Fruit fly (Drosophila melanogaster) whole organism, prepupa: ENCODE results near the gene Fst.

Experiments
- Blimp-1 ChIP-seq: fragments of 200-800 bp; sonication (Bioruptor generic); optimal IDR thresholded peaks from 3 replicates; lab custom pipeline; 2017; ENCODE audit warnings: missing biosample characterization, missing genetic modification characterization, mild to moderate bottlenecking, moderate library complexity, missing genetic modification reagents
- CG10631 ChIP-seq: fragments of 200-800 bp; sonication (Bioruptor generic); optimal IDR thresholded peaks from 2 replicates; lab custom pipeline; 2016; ENCODE audit warnings: missing biosample characterization, missing genetic modification characterization
- CG11294 ChIP-seq: fragments of 200-800 bp; sonication (Bioruptor generic); IDR thresholded peaks from 2 replicates; pipeline ENCODE4 v1.3.6; 2022; ENCODE audit warnings: missing biosample characterization, missing genetic modification characterization
- CG11762 ChIP-seq: fragments of 200-800 bp; sonication (Bioruptor generic); optimal IDR thresholded peaks from 3 replicates; lab custom pipeline; 2016; ENCODE audit warnings: missing biosample characterization, missing genetic modification characterization; ENCODE audit not compliant: insufficient read depth
- CG15336 ChIP-seq: fragments of 200-800 bp; sonication (Bioruptor generic); IDR thresholded peaks from 2 replicates; pipeline ENCODE4 v1.3.6; 2022; ENCODE audit warnings: missing biosample characterization, missing genetic modification characterization
- CG16779 ChIP-seq: fragments of 200-800 bp; sonication (Bioruptor generic); optimal IDR thresholded peaks from 3 replicates; lab custom pipeline; 2017; ENCODE audit warnings: missing biosample characterization, mild to moderate bottlenecking, missing genetic modification characterization
- CG3032 ChIP-seq: fragments of 200-800 bp; optimal IDR thresholded peaks from 2 replicates; lab custom pipeline; 2019; ENCODE audit warnings: missing biosample characterization, mild to moderate bottlenecking, missing genetic modification characterization, moderate library complexity
- CG31627 ChIP-seq: fragments of 200-800 bp; sonication (Bioruptor generic); optimal IDR thresholded peaks from 3 replicates; lab custom pipeline; 2016; ENCODE audit warnings: missing biosample characterization, missing genetic modification characterization
- CG34406 ChIP-seq: fragments of 200-800 bp; sonication (Bioruptor generic); optimal IDR thresholded peaks from 3 replicates; lab custom pipeline; 2016; ENCODE audit warnings: missing biosample characterization, missing genetic modification characterization
- CG6276 ChIP-seq: fragments of 200-800 bp; sonication (Bioruptor generic); optimal IDR thresholded peaks from 2 replicates; lab custom pipeline; 2017; ENCODE audit warnings: missing biosample characterization, mild to moderate bottlenecking, missing genetic modification characterization
- CG6792 ChIP-seq: fragments of 200-800 bp; sonication (Bioruptor generic); optimal IDR thresholded peaks from 3 replicates; lab custom pipeline; 2016; ENCODE audit warnings: missing biosample characterization, missing genetic modification characterization
- CG7368 ChIP-seq: fragments of 200-800 bp; sonication (Bioruptor generic); optimal IDR thresholded peaks from 3 replicates; lab custom pipeline; 2016; ENCODE audit warnings: missing biosample characterization, missing genetic modification characterization
- CG8319 ChIP-seq: fragments of 200-800 bp; sonication (Bioruptor generic); optimal IDR thresholded peaks from 3 replicates; lab custom pipeline; 2016; ENCODE audit warnings: missing biosample characterization, missing genetic modification characterization
- CG9139 ChIP-seq: fragments of 200-800 bp; sonication (Bioruptor generic); optimal IDR thresholded peaks from 3 replicates; lab custom pipeline; 2017; ENCODE audit warnings: missing biosample characterization, mild to moderate bottlenecking, missing genetic modification characterization
- Eip75B ChIP-seq: fragments of 200-800 bp; sonication (Bioruptor generic); optimal IDR thresholded peaks from 3 replicates; lab custom pipeline; 2016; ENCODE audit warnings: missing biosample characterization, missing genetic modification characterization
- Eip78C ChIP-seq: fragments of 200-800 bp; sonication (Bioruptor generic); peaks from one replicate; lab custom pipeline; 2016; ENCODE audit warnings: missing biosample characterization, missing genetic modification characterization
- Eip93F ChIP-seq: fragments of 200-800 bp; sonication (Bioruptor generic); optimal IDR thresholded peaks from 2 replicates; lab custom pipeline; 2016; ENCODE audit warnings: missing biosample characterization, mild to moderate bottlenecking, missing genetic modification characterization
- Hr39 ChIP-seq: fragments of 200-800 bp; sonication (Bioruptor generic); optimal IDR thresholded peaks from 2 replicates; lab custom pipeline; 2016; ENCODE audit warnings: missing biosample characterization, missing genetic modification characterization
- Lpt ChIP-seq: fragments of 200-800 bp; sonication (Bioruptor generic); optimal IDR thresholded peaks from 3 replicates; lab custom pipeline; 2016; ENCODE audit warnings: missing biosample characterization, missing genetic modification characterization
- Met ChIP-seq: fragments of 200-800 bp; sonication (Bioruptor generic); optimal IDR thresholded peaks from 3 replicates; lab custom pipeline; 2016; ENCODE audit warnings: missing biosample characterization, missing genetic modification characterization
- Smox ChIP-seq: fragments of 200-800 bp; sonication (Bioruptor generic); optimal IDR thresholded peaks from 3 replicates; lab custom pipeline; 2016; ENCODE audit warnings: missing biosample characterization, missing genetic modification characterization
- Sox102F ChIP-seq: fragments of 200-800 bp; sonication (Bioruptor generic); optimal IDR thresholded peaks from 2 replicates; lab custom pipeline; 2016; ENCODE audit warnings: missing biosample characterization, mild to moderate bottlenecking, missing genetic modification characterization
- Sox14 ChIP-seq: fragments of 200-800 bp; sonication (Bioruptor generic); optimal IDR thresholded peaks from 3 replicates; lab custom pipeline; 2016; ENCODE audit warnings: missing biosample characterization, missing genetic modification characterization
- achi ChIP-seq: fragments of 200-800 bp; sonication (Bioruptor generic); optimal IDR thresholded peaks from 3 replicates; lab custom pipeline; 2016; ENCODE audit warnings: missing biosample characterization, missing genetic modification characterization
- acj6 ChIP-seq: fragments of 200-800 bp; sonication (Bioruptor generic); optimal IDR thresholded peaks from 3 replicates; lab custom pipeline; 2016; ENCODE audit warnings: missing biosample characterization, missing genetic modification characterization
- cyc ChIP-seq: fragments of 200-800 bp; sonication (Bioruptor generic); optimal IDR thresholded peaks from 3 replicates; lab custom pipeline; 2016; ENCODE audit warnings: missing biosample characterization, missing genetic modification characterization
- dac ChIP-seq: fragments of 200-800 bp; sonication (Bioruptor generic); optimal IDR thresholded peaks from 2 replicates; lab custom pipeline; 2017; ENCODE audit warnings: missing biosample characterization, mild to moderate bottlenecking, missing genetic modification characterization
- dsx ChIP-seq: fragments of 200-800 bp; optimal IDR thresholded peaks from 3 replicates; lab custom pipeline; 2019; ENCODE audit warnings: missing biosample characterization, mild to moderate bottlenecking, missing genetic modification characterization, moderate library complexity; ENCODE audit not compliant: poor library complexity, severe bottlenecking
- eg ChIP-seq: fragments of 200-800 bp; sonication (Bioruptor generic); IDR thresholded peaks from 3 replicates; pipeline ENCODE4 v1.3.6; 2022; ENCODE audit warnings: missing biosample characterization, missing genetic modification characterization
- fd59A ChIP-seq: fragments of 200-800 bp; sonication (Bioruptor generic); optimal IDR thresholded peaks from 2 replicates; lab custom pipeline; 2017; ENCODE audit warnings: missing biosample characterization, mild to moderate bottlenecking, missing genetic modification characterization, missing genetic modification reagents
- fd85E ChIP-seq: fragments of 200-800 bp; sonication (Bioruptor generic); optimal IDR thresholded peaks from 3 replicates; lab custom pipeline; 2016; ENCODE audit warnings: missing biosample characterization, missing genetic modification characterization
- lz ChIP-seq: fragments of 200-800 bp; sonication (Bioruptor generic); optimal IDR thresholded peaks from 3 replicates; lab custom pipeline; 2016; ENCODE audit warnings: missing biosample characterization, missing genetic modification characterization
- net ChIP-seq: fragments of 200-800 bp; sonication (Bioruptor generic); optimal IDR thresholded peaks from 3 replicates; lab custom pipeline; 2016; ENCODE audit warnings: missing biosample characterization, missing genetic modification characterization
- pdm3 ChIP-seq: fragments of 200-800 bp; sonication (Bioruptor generic); optimal IDR thresholded peaks from 3 replicates; lab custom pipeline; 2016; ENCODE audit warnings: missing biosample characterization, missing genetic modification characterization
- salr ChIP-seq, 2 experiments: fragments of 200-800 bp; sonication (Bioruptor generic); optimal IDR thresholded peaks; 3 replicates each; lab custom pipeline; 2016 to 2018; ENCODE audit warnings: missing biosample characterization in 2 of 2, missing genetic modification characterization in 2 of 2, mild to moderate bottlenecking in 1 of 2
- spab ChIP-seq: fragments of 200-800 bp; sonication (Bioruptor generic); optimal IDR thresholded peaks from 2 replicates; lab custom pipeline; 2017; ENCODE audit warnings: missing biosample characterization, mild to moderate bottlenecking, missing genetic modification characterization, missing genetic modification reagents
- ss ChIP-seq, 2 experiments: fragments of 200-800 bp; sonication (Bioruptor generic); optimal IDR thresholded peaks; 2 replicates in 1 of 2; 3 replicates in 1 of 2; lab custom pipeline; 2017 to 2018; ENCODE audit warnings: mild to moderate bottlenecking in 2 of 2, missing biosample characterization in 2 of 2, missing genetic modification characterization in 2 of 2, moderate library complexity in 1 of 2
- svp ChIP-seq: fragments of 200-800 bp; sonication (Bioruptor generic); peaks from one replicate; lab custom pipeline; 2016; ENCODE audit warnings: missing biosample characterization, missing genetic modification characterization

Fst gene

DNA sequence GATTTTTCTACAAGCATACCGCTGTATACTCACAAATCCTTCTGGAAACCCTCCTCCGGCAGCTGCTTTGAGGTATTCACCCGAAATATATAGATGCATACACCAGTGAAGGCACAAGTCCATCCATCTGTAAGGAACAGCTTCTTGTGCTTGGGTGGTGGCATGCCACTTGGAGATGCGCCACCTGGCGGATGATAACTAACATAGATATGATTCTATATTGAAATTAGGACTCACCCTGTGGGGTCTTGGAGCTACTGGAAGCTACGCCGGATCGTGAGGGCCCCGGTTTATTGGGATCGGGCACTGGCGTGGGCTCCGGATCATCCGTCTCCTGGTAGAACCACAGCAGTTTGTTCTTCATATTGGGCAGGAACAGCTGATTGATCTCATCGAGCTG, 27.3 kb upstream of the Fst start:
- no peak for TF ChIP-seq Eip78C (GFP tag; lab: Kevin White, UChicago)
- TF ChIP-seq CG6276 (GFP tag; lab: Kevin White, UChicago), result no peak
- no peak for TF ChIP-seq Sox102F
- no peak for TF ChIP-seq lz
- TF ChIP-seq acj6 (GFP tag; lab: Kevin White, UChicago), result no peak
- TF ChIP-seq Blimp-1, result no peak
- TF ChIP-seq CG34406, result no peak
- no peak for TF ChIP-seq CG16779 (tag; lab: Kevin White, UChicago)
- no peak for TF ChIP-seq Sox14 (GFP tag; lab: Kevin White, UChicago)
- TF ChIP-seq ss (GFP tag; optimal IDR thresholded peaks at IDR 0.05; lab: Kevin White, UChicago), result no peak
- TF ChIP-seq Hr39 (GFP tag; lab: Kevin White, UChicago), result no peak
- no peak for TF ChIP-seq salr (GFP tag; optimal IDR thresholded peaks at IDR 0.05; lab: Kevin White, UChicago)
- no peak for TF ChIP-seq Smox (GFP tag; lab: Kevin White, UChicago)
- no peak for TF ChIP-seq CG11294
- no peak for TF ChIP-seq CG8319
- TF ChIP-seq spab, result no peak
- TF ChIP-seq cyc (GFP tag; lab: Kevin White, UChicago), result no peak

DNA sequence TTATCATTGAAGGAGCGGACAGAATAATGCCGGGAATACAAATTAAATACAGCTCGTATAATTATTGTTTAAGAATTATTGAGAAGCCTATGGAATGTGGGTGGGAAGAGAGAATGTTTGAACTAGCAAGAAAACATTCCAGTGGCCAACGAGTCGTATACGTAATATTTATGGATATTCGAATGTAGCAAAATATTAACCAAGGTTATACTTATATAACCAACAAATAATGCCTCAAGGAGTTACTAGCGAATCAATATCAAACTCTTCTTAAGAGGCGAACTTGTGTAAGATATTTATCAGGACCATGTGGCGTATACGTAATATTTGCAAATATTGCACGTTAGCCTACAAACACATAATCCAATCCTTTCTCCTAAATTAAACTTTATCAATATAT, 19.5 kb upstream of the Fst start:
- TF ChIP-seq CG7368 (GFP tag; lab: Kevin White, UChicago) (no peak), pdm3 (GFP tag; lab: Kevin White, UChicago) (no peak)
- TF ChIP-seq, all 60 proteins: peak for 0

DNA sequence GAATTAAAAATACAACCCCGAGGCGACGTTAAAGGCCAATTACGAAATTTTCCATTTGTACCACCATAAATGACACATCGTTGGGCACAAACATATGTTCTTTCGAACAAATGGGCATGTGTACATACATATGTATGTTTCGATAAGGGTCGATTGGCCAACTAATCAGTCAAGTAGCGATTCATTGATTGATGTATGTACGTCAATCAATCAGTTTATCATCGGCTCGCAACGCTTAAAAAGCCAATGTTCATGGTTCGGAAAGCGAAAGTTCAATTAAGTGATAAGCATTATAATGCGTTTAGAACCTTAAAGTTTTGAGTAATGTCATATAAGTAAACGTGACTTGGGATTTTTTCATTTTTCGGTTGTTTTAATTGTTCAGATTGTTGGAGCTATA, 1.3 kb downstream of the Fst start:
- TF ChIP-seq CG31627 (GFP tag; lab: Kevin White, UChicago) (no peak), CG3032 (tag; lab: Kevin White, UChicago) (no peak), CG9139 (GFP tag; lab: Kevin White, UChicago) (no peak), CG10631 (GFP tag; lab: Kevin White, UChicago) (no peak), achi (GFP tag; lab: Kevin White, UChicago) (no peak), Hr39 (GFP tag; lab: Kevin White, UChicago) (no peak), fd85E (GFP tag; lab: Kevin White, UChicago) (no peak), fd59A (GFP tag; lab: Kevin White, UChicago) (no peak)

DNA sequence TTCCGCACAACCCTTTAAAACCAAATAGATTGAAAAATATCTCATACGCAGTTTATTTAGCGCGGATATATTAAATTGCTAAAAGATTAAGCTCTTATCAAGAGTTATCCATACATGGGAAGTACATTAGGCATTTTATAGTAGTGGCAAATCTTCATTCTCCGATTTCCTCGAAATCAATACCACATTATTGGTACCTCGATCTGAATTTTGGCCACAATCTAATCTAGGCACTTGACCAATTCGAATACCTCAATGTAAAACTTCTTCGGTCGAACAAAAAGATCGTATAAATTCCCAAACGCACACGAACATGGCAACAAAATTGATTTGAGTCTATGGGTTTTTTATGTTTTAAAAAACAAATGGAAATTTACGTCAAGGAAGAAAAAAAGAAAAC, 2.0 kb downstream of the Fst start:
- TF ChIP-seq dac (GFP tag; lab: Kevin White, UChicago), result no peak
- no peak for TF ChIP-seq CG8319
- no peak for TF ChIP-seq dsx (GFP tag; lab: Kevin White, UChicago)
- no peak for TF ChIP-seq fd85E (GFP tag; lab: Kevin White, UChicago)
- no peak for TF ChIP-seq Eip75B (GFP tag; lab: Kevin White, UChicago)
- TF ChIP-seq CG16779 (tag; lab: Kevin White, UChicago), result no peak
- no peak for TF ChIP-seq CG7368 (GFP tag; lab: Kevin White, UChicago)
- TF ChIP-seq Met (GFP tag; lab: Kevin White, UChicago), result no peak
- TF ChIP-seq Hr39 (GFP tag; lab: Kevin White, UChicago), result no peak
- TF ChIP-seq CG11762, result no peak
- TF ChIP-seq Eip78C (GFP tag; lab: Kevin White, UChicago), result no peak

DNA sequence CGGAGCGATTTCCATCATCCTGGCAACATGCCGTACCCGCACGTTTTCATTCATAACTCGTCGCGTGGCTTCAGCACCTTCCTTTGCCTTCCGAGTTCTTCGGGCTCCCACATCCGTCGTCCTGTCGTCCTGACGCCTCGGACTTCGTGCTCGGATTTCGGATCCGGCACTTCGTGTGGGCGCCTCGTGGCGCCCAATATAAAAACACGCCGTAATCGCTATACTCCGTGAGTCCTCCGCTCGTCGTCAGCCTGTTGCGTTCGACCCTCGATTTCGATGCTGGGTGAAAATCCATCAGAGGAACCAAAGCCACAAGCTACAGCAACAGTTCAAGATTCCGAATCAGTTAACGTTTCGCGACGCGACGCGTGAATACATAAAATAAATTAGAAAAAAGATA, 5.6 kb downstream of the Fst start:
- no peak for TF ChIP-seq fd85E (GFP tag; lab: Kevin White, UChicago)
- TF ChIP-seq CG15336 (GFP tag; lab: Robert Waterston, UW), result no peak
- TF ChIP-seq net (GFP tag; lab: Kevin White, UChicago), result no peak
- no peak for TF ChIP-seq achi (GFP tag; lab: Kevin White, UChicago)
- TF ChIP-seq eg (GFP tag; lab: Robert Waterston, UW), result no peak
- TF ChIP-seq Eip93F (GFP tag; lab: Kevin White, UChicago), result no peak
- TF ChIP-seq CG6792, result no peak
- no peak for TF ChIP-seq CG7368 (GFP tag; lab: Kevin White, UChicago)
- TF ChIP-seq svp (GFP tag; lab: Kevin White, UChicago), result no peak
- no peak for TF ChIP-seq Lpt (GFP tag; lab: Kevin White, UChicago)
- no peak for TF ChIP-seq CG10631 (GFP tag; lab: Kevin White, UChicago)
- TF ChIP-seq fd59A (GFP tag; lab: Kevin White, UChicago), result no peak
